Worm (Caenorhabditis elegans): ENCODE measurements around the gene R10D12.1.

- TF ChIP-seq aptf-3 (GFP tag; IDR thresholded peaks at IDR 0.05) (no peak), ets-4 (GFP tag; optimal IDR thresholded peaks at IDR 0.05) (no peak), dpl-1 (GFP tag; optimal IDR thresholded peaks at IDR 0.05) (no peak), unc-130 (GFP tag; optimal IDR thresholded peaks at IDR 0.05) (no peak), sdz-38 (tag; optimal IDR thresholded peaks at IDR 0.05) (no peak), ztf-25 (GFP tag; IDR thresholded peaks at IDR 0.05) (no peak), unc-62 (GFP tag; optimal IDR thresholded peaks at IDR 0.05) (no peak), sea-2 (GFP tag; IDR thresholded peaks at IDR 0.05) (no peak)
These were observed 18.2 kb downstream of the R10D12.1 start, which contains the start of gene str-252 for ce11 chrV:13916196-13916595.
